Fruit fly (Drosophila melanogaster) whole organism, embryonic: ENCODE results near the gene LysS.

Experiments
- Atf6 ChIP-seq: fragments of 200-800 bp; sonication (Bioruptor generic); IDR thresholded peaks from 2 replicates; pipeline ENCODE4 v1.3.6; 2022; ENCODE audit warnings: missing biosample characterization, missing genetic modification characterization
- Blimp-1 ChIP-seq: fragments of 200-800 bp; sonication (Bioruptor generic); optimal IDR thresholded peaks from 3 replicates; lab custom pipeline; 2018; ENCODE audit warnings: missing biosample characterization, missing genetic modification characterization, mild to moderate bottlenecking, moderate library complexity, missing genetic modification reagents
- C15 ChIP-seq: fragments of 200-800 bp; sonication (Bioruptor generic); IDR thresholded peaks from 3 replicates; pipeline ENCODE4 v1.3.6; 2022; ENCODE audit warnings: missing biosample characterization, missing genetic modification characterization
- CG10366 ChIP-seq: fragments of 200-800 bp; sonication (Bioruptor generic); IDR thresholded peaks from 2 replicates; pipeline ENCODE4 v1.3.6; 2022; ENCODE audit warnings: missing biosample characterization, missing genetic modification characterization
- CG1529 ChIP-seq: fragments of 200-800 bp; sonication (Bioruptor generic); optimal IDR thresholded peaks from 3 replicates; lab custom pipeline; 2018; ENCODE audit warnings: missing biosample characterization, missing genetic modification characterization
- CG15479 ChIP-seq: fragments of 200-800 bp; sonication (Bioruptor generic); optimal IDR thresholded peaks from 3 replicates; lab custom pipeline; 2019; ENCODE audit warnings: missing biosample characterization, mild to moderate bottlenecking, missing genetic modification characterization, moderate library complexity
- CG16815 ChIP-seq: fragments of 200-800 bp; sonication (Bioruptor generic); optimal IDR thresholded peaks from 3 replicates; lab custom pipeline; 2017; ENCODE audit warnings: missing biosample characterization, mild to moderate bottlenecking, missing genetic modification characterization
- CG17361 ChIP-seq: fragments of 200-800 bp; sonication (Bioruptor generic); IDR thresholded peaks from 3 replicates; pipeline ENCODE4 v1.3.6; 2022; ENCODE audit warnings: missing biosample characterization, missing genetic modification characterization
- CG2120 ChIP-seq: fragments of 200-800 bp; sonication (Bioruptor generic); optimal IDR thresholded peaks from 3 replicates; lab custom pipeline; 2016; ENCODE audit warnings: missing biosample characterization, missing genetic modification characterization
- CG2678 ChIP-seq: fragments of 200-800 bp; sonication (Bioruptor generic); optimal IDR thresholded peaks from 3 replicates; lab custom pipeline; 2019; ENCODE audit warnings: missing biosample characterization, mild to moderate bottlenecking, missing genetic modification characterization, moderate library complexity
- CG2889 ChIP-seq: fragments of 200-800 bp; sonication (Bioruptor generic); IDR thresholded peaks from 3 replicates; pipeline ENCODE4 v1.3.6; 2022; ENCODE audit warnings: missing biosample characterization, missing genetic modification characterization
- CG31224 ChIP-seq: fragments of 200-800 bp; sonication (Bioruptor generic); IDR thresholded peaks from 2 replicates; pipeline ENCODE4 v1.3.6; 2022; ENCODE audit warnings: missing biosample characterization, missing genetic modification characterization
- CG4404 ChIP-seq: fragments of 200-800 bp; sonication (Bioruptor generic); IDR thresholded peaks from 2 replicates; pipeline ENCODE4 v1.3.6; 2022; ENCODE audit warnings: missing biosample characterization, missing genetic modification characterization
- CG5180 ChIP-seq: fragments of 200-800 bp; sonication (Bioruptor generic); optimal IDR thresholded peaks from 3 replicates; lab custom pipeline; 2017; ENCODE audit warnings: missing biosample characterization, missing genetic modification characterization, mild to moderate bottlenecking, moderate library complexity, missing genetic modification reagents
- CG6689 ChIP-seq: fragments of 200-800 bp; sonication (Bioruptor generic); IDR thresholded peaks from 2 replicates; pipeline ENCODE4 v1.3.6; 2022; ENCODE audit warnings: missing biosample characterization, missing genetic modification characterization
- CG8924 ChIP-seq: fragments of 200-800 bp; optimal IDR thresholded peaks from 3 replicates; lab custom pipeline; 2019; ENCODE audit warnings: missing biosample characterization, mild to moderate bottlenecking, missing genetic modification characterization, moderate library complexity
- CG9932 ChIP-seq: fragments of 200-800 bp; sonication (Bioruptor generic); IDR thresholded peaks from 2 replicates; pipeline ENCODE4 v1.3.6; 2022; ENCODE audit warnings: missing biosample characterization, missing genetic modification characterization
- CHES-1-like ChIP-seq: fragments of 200-800 bp; sonication (Bioruptor generic); optimal IDR thresholded peaks from 2 replicates; lab custom pipeline; 2016; ENCODE audit warnings: missing biosample characterization, missing genetic modification characterization
- Deaf1 ChIP-seq: fragments of 200-800 bp; optimal IDR thresholded peaks from 3 replicates; lab custom pipeline; 2019; ENCODE audit warnings: missing biosample characterization, mild to moderate bottlenecking, missing genetic modification characterization, moderate library complexity
- Dek ChIP-seq: fragments of 200-800 bp; sonication (Bioruptor generic); optimal IDR thresholded peaks from 3 replicates; lab custom pipeline; 2019; ENCODE audit warnings: missing biosample characterization, mild to moderate bottlenecking, missing genetic modification characterization, moderate library complexity
- Doc2 ChIP-seq: fragments of 200-800 bp; sonication (Bioruptor generic); IDR thresholded peaks from 2 replicates; pipeline ENCODE4 v1.3.6; 2022; ENCODE audit warnings: missing biosample characterization, missing genetic modification characterization
- Fer3 ChIP-seq: fragments of 200-800 bp; sonication (Bioruptor generic); optimal IDR thresholded peaks from 2 replicates; lab custom pipeline; 2018; ENCODE audit warnings: missing biosample characterization, mild to moderate bottlenecking, missing genetic modification characterization, moderate library complexity
- Hand ChIP-seq: fragments of 200-800 bp; sonication (Bioruptor generic); optimal IDR thresholded peaks from 2 replicates; lab custom pipeline; 2017; ENCODE audit warnings: mild to moderate bottlenecking, missing biosample characterization, missing genetic modification reagents, missing genetic modification characterization
- Hmr ChIP-seq: fragments of 200-800 bp; sonication (Bioruptor generic); optimal IDR thresholded peaks from 3 replicates; lab custom pipeline; 2017; ENCODE audit warnings: mild to moderate bottlenecking, missing biosample characterization, missing genetic modification reagents, missing genetic modification characterization
- Hr39 ChIP-seq: fragments of >200 bp; optimal IDR thresholded peaks from 2 replicates; lab custom pipeline; 2017
- Jarid2 ChIP-seq: fragments of 200-800 bp; sonication (Bioruptor generic); optimal IDR thresholded peaks from 3 replicates; lab custom pipeline; 2017; ENCODE audit warnings: mild to moderate bottlenecking, missing biosample characterization, missing genetic modification reagents, missing genetic modification characterization
- Oli ChIP-seq: fragments of 200-800 bp; sonication (Bioruptor generic); optimal IDR thresholded peaks from 2 replicates; lab custom pipeline; 2018; ENCODE audit warnings: missing biosample characterization, mild to moderate bottlenecking, missing genetic modification characterization, moderate library complexity
- ap ChIP-seq: fragments of 200-800 bp; sonication (Bioruptor generic); IDR thresholded peaks from 2 replicates; pipeline ENCODE4 v1.3.6; 2022; ENCODE audit warnings: missing biosample characterization, missing genetic modification characterization
- ara ChIP-seq: fragments of 200-800 bp; sonication (Bioruptor generic); IDR thresholded peaks from 2 replicates; pipeline ENCODE4 v1.3.6; 2022; ENCODE audit warnings: missing biosample characterization, missing genetic modification characterization
- az2 ChIP-seq: fragments of 200-800 bp; sonication (Bioruptor generic); optimal IDR thresholded peaks from 3 replicates; lab custom pipeline; 2016; ENCODE audit warnings: missing biosample characterization, missing genetic modification characterization
- cwo ChIP-seq: fragments of 200-800 bp; sonication (Bioruptor generic); optimal IDR thresholded peaks from 3 replicates; lab custom pipeline; 2017; ENCODE audit warnings: missing biosample characterization, missing genetic modification characterization, mild to moderate bottlenecking, moderate library complexity, missing genetic modification reagents
- dati ChIP-seq: fragments of 200-800 bp; sonication (Bioruptor generic); IDR thresholded peaks from 2 replicates; pipeline ENCODE4 v1.3.6; 2022; ENCODE audit warnings: missing biosample characterization, missing genetic modification characterization
- dysf ChIP-seq: fragments of 200-800 bp; sonication (Bioruptor generic); IDR thresholded peaks from 3 replicates; pipeline ENCODE4 v1.3.6; 2022; ENCODE audit warnings: missing biosample characterization, missing genetic modification characterization
- gcm ChIP-seq: fragments of 200-800 bp; sonication (Bioruptor generic); optimal IDR thresholded peaks from 2 replicates; lab custom pipeline; 2019; ENCODE audit warnings: missing biosample characterization, mild to moderate bottlenecking, missing genetic modification characterization, moderate library complexity
- grn ChIP-seq: fragments of 200-800 bp; sonication (Bioruptor generic); optimal IDR thresholded peaks from 3 replicates; lab custom pipeline; 2017; ENCODE audit warnings: missing biosample characterization, missing genetic modification characterization
- knrl ChIP-seq: fragments of 200-800 bp; sonication (Bioruptor generic); IDR thresholded peaks from 3 replicates; pipeline ENCODE4 v1.3.6; 2022; ENCODE audit warnings: missing biosample characterization, missing genetic modification characterization; ENCODE audit not compliant: partially characterized antibody
- lab ChIP-seq: fragments of 200-800 bp; sonication (Bioruptor generic); optimal IDR thresholded peaks from 3 replicates; lab custom pipeline; 2017; ENCODE audit warnings: missing biosample characterization, missing genetic modification characterization, mild to moderate bottlenecking, moderate library complexity, missing genetic modification reagents
- lbe ChIP-seq: fragments of 200-800 bp; sonication (Bioruptor generic); optimal IDR thresholded peaks from 2 replicates; lab custom pipeline; 2016; ENCODE audit warnings: missing biosample characterization, mild to moderate bottlenecking, missing genetic modification characterization
- lilli ChIP-seq: fragments of 200-800 bp; sonication (Bioruptor generic); optimal IDR thresholded peaks from 3 replicates; lab custom pipeline; 2016; ENCODE audit warnings: missing biosample characterization, missing genetic modification characterization
- lmd ChIP-seq: fragments of 200-800 bp; sonication (Bioruptor generic); IDR thresholded peaks from 2 replicates; pipeline ENCODE4 v1.3.6; 2022; ENCODE audit warnings: missing biosample characterization, missing genetic modification characterization
- nom ChIP-seq: fragments of 200-800 bp; sonication (Bioruptor generic); optimal IDR thresholded peaks from 2 replicates; lab custom pipeline; 2017; ENCODE audit warnings: missing biosample characterization, missing genetic modification characterization, mild to moderate bottlenecking, moderate library complexity, missing genetic modification reagents
- prd ChIP-seq, 3 experiments: fragments of >200 bp in 2 of 3; fragments of 200-800 bp in 1 of 3; sonication (Bioruptor generic) in 1 of 3; optimal IDR thresholded peaks in 2 of 3; IDR thresholded peaks in 1 of 3; 2 replicates in 2 of 3; 3 replicates in 1 of 3; pipeline versions ENCODE4 v1.3.6 to Lab custom; 2017 to 2022; ENCODE audit warnings: missing biosample characterization in 1 of 3, missing genetic modification characterization in 1 of 3
- psq ChIP-seq: fragments of 200-800 bp; sonication (Bioruptor generic); optimal IDR thresholded peaks from 2 replicates; lab custom pipeline; 2017; ENCODE audit warnings: missing biosample characterization, missing genetic modification characterization
- sd ChIP-seq: fragments of 200-800 bp; sonication (Bioruptor generic); optimal IDR thresholded peaks from 3 replicates; lab custom pipeline; 2018; ENCODE audit warnings: missing biosample characterization, mild to moderate bottlenecking, missing genetic modification characterization, moderate library complexity
- sens ChIP-seq: fragments of 200-800 bp; sonication (Bioruptor generic); peaks from one replicate; lab custom pipeline; 2016; ENCODE audit warnings: missing biosample characterization, missing genetic modification characterization
- sens-2 ChIP-seq: fragments of 200-800 bp; sonication (Bioruptor generic); IDR thresholded peaks from 2 replicates; pipeline ENCODE4 v1.3.6; 2022; ENCODE audit warnings: missing biosample characterization, missing genetic modification characterization
- sqz ChIP-seq: fragments of 200-800 bp; sonication (Bioruptor generic); optimal IDR thresholded peaks from 3 replicates; lab custom pipeline; 2018; ENCODE audit warnings: missing biosample characterization, mild to moderate bottlenecking, missing genetic modification characterization
- z ChIP-seq: fragments of 200-800 bp; sonication (Bioruptor generic); IDR thresholded peaks from 3 replicates; pipeline ENCODE4 v1.3.6; 2022; ENCODE audit warnings: missing biosample characterization, missing genetic modification characterization

Gene LysS

DNA sequence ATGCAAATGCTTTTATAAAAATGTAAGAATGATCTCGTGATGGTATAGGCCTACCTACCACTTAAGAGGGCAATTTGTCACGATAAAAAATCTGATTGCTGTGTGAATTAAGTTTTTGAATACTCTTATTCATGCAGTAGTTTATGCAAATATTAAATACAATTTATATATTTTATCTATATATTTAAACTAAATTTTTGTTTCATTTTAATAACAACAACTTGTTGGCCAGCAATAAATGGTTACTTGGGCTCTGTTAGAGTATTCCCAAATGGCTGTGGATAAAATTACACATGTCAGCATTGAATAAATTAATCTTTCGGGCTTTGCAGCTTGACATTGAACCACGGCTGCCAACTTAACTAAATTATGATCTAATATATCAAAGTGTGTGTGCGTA is 31.0 kb downstream of the LysS start (continued):
- TF ChIP-seq az2 = no peak
- TF ChIP-seq CG1529 (GFP tag; lab: Kevin White, UChicago) = no peak
- TF ChIP-seq CG9932 (GFP tag; lab: Robert Waterston, UW) = peak; percentile 51
- peak; percentile 66; the same call in 1 of the 2 replicates for TF ChIP-seq Atf6
- TF ChIP-seq cwo (GFP tag; lab: Kevin White, UChicago) = peak; percentile 61
- peak; percentile 22; the same call in 1 of the 2 replicates for TF ChIP-seq CG10366 (GFP tag; lab: Robert Waterston, UW)
- TF ChIP-seq Fer3 (tag; lab: Kevin White, UChicago) = peak; percentile 53
- peak; percentile 8 for TF ChIP-seq Hmr (GFP tag; lab: Kevin White, UChicago)
- peak; percentile 27 for TF ChIP-seq CG8924
- TF ChIP-seq CG2678 (tag; lab: Kevin White, UChicago) = peak; percentile 62
- no peak for TF ChIP-seq prd (optimal IDR thresholded peaks at IDR 0.05; lab: Kevin White, UChicago)
- TF ChIP-seq prd (GFP tag; IDR thresholded peaks at IDR 0.05; lab: Robert Waterston, UW) = peak; percentile 29; the same call in 1 of the 3 replicates
- TF ChIP-seq CG31224 (GFP tag; lab: Robert Waterston, UW) = no peak

DNA sequence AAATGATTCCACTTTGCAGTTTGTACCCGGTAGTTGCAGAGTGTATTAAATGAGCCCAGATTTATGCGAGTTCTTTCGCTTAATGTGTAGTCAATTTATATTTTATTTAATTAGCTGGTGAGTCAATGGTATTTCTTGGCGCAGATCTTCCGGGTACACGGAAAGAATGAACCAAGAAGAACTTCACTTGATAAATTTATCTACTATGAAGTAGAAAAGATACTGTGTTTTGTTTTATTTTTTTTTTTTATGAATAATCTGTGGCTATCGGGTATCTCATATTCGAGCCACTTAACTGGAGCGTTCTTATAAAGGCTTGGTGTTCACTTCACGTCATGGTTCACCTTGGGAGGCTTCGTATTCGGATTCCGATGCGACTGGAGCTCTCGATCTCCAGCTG is 37.5 kb downstream of the LysS start:
- TF ChIP-seq CG2889 (GFP tag; lab: Robert Waterston, UW) (no peak), sens (GFP tag; lab: Kevin White, UChicago) (peak; percentile 50), sd (tag; lab: Kevin White, UChicago) (peak; percentile 9), gcm (GFP tag; lab: Kevin White, UChicago) (no peak), ap (GFP tag; lab: Robert Waterston, UW) (no peak)

DNA sequence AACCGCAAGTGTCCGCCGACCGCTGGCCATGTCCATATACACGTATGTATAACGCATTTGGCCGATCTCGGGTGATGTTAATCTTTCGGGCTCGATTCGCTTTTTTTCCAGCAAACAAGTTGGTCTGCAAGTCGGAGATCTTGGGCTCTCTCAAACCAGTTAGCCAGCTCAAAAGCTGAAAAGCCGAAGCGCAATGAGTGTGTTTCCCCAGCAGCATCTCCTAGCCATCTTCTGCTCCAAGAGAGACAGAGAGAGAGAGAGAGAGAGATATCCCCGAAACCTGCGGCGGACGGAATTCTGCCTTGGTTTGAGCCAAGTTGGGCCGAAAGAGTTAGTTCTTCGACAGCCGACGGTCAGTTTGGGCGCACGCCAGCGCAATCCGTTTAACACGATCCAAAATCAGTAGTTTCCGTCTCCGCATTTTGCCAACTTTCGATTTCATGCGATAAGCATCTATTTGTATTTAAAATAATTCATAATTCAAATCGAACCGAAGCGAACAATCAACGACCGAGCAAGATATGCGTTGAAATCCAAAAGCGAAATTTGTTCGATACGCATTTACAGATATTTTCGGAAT is 38.0 kb downstream of the LysS start:
- TF ChIP-seq sqz (no peak), Oli (no peak), Hand (GFP tag; lab: Kevin White, UChicago) (no peak), Hr39 (no peak), nom (peak; percentile 26), CG4404 (GFP tag; lab: Robert Waterston, UW) (no peak), Deaf1 (tag; lab: Kevin White, UChicago) (peak; percentile 84), CHES-1-like (GFP tag; lab: Kevin White, UChicago) (no peak), z (peak; percentile 88), Jarid2 (GFP tag; lab: Kevin White, UChicago) (peak; percentile 52), ara (GFP tag; lab: Robert Waterston, UW) (peak; percentile 10; the same call in 1 of the 2 replicates), lab (GFP tag; lab: Kevin White, UChicago) (no peak), CG17361 (no peak), sens-2 (GFP tag; lab: Robert Waterston, UW) (no peak), CG15479 (GFP tag; lab: Kevin White, UChicago) (no peak), C15 (no peak), CG6689 (no peak), Doc2 (GFP tag; lab: Robert Waterston, UW) (no peak), grn (peak; percentile 44), lilli (no peak), sens (GFP tag; lab: Kevin White, UChicago) (peak; percentile 28), Dek (tag; lab: Kevin White, UChicago) (no peak), lbe (GFP tag; lab: Kevin White, UChicago) (no peak), Blimp-1 (GFP tag; lab: Kevin White, UChicago) (peak; percentile 83), dysf (GFP tag; lab: Robert Waterston, UW) (no peak), CG16815 (GFP tag; lab: Kevin White, UChicago) (no peak), CG2120 (GFP tag; lab: Kevin White, UChicago) (no peak), CG5180 (GFP tag; lab: Kevin White, UChicago) (peak; percentile 90), dati (GFP tag; lab: Robert Waterston, UW) (no peak), knrl (GFP tag; lab: Robert Waterston, UW) (no peak), psq (GFP tag; lab: Kevin White, UChicago) (no peak), lmd (no peak)
